Worm (Caenorhabditis elegans) whole organism, L3 larva: Measurements from ENCODE around the gene bath-27.

Experiments used
- R02D3.7 ChIP-seq: fragments of 150-350 bp; optimal IDR thresholded peaks from 2 replicates; lab custom pipeline; 2014; ENCODE audit warnings: missing biosample characterization, missing genetic modification characterization
- ZK546.5 ChIP-seq: sonication (generic microtip); optimal IDR thresholded peaks from 2 replicates; lab custom pipeline; 2017; ENCODE audit warnings: missing biosample characterization, missing genetic modification characterization
- aly-2 ChIP-seq: fragments of 150-350 bp; optimal IDR thresholded peaks from 2 replicates; lab custom pipeline; 2014; ENCODE audit warnings: missing biosample characterization, missing genetic modification characterization
- ama-1 ChIP-seq: fragments of 150-350 bp; optimal IDR thresholded peaks from 2 replicates; lab custom pipeline; 2018
- ceh-16 ChIP-seq: sonication (generic microtip); optimal IDR thresholded peaks from 2 replicates; lab custom pipeline; 2017; ENCODE audit warnings: missing biosample characterization, missing genetic modification characterization
- ceh-28 ChIP-seq: fragments of 150-350 bp; optimal IDR thresholded peaks from 2 replicates; lab custom pipeline; 2014; ENCODE audit warnings: missing biosample characterization, missing genetic modification reagents, missing genetic modification characterization
- ceh-82 ChIP-seq: fragments of 150-350 bp; optimal IDR thresholded peaks from 2 replicates; lab custom pipeline; 2014; ENCODE audit warnings: missing biosample characterization, missing genetic modification characterization
- elt-1 ChIP-seq: fragments of 150-350 bp; optimal IDR thresholded peaks from 2 replicates; lab custom pipeline; 2014; ENCODE audit warnings: missing biosample characterization, missing genetic modification characterization
- elt-3 ChIP-seq, 3 experiments: fragments of 150-350 bp in 1 of 3; sonication (generic microtip) in 2 of 3; optimal IDR thresholded peaks; 2 replicates in 2 of 3; 4 replicates in 1 of 3; lab custom pipeline; 2014 to 2017; ENCODE audit warnings: missing biosample characterization in 3 of 3, missing genetic modification characterization in 3 of 3
- eor-1 ChIP-seq, 2 experiments: fragments of 150-350 bp; optimal IDR thresholded peaks; 2 replicates each; lab custom pipeline; 2014 to 2018; ENCODE audit warnings: missing biosample characterization in 2 of 2, missing genetic modification characterization in 2 of 2
- fkh-10 ChIP-seq: sonication (generic microtip); optimal IDR thresholded peaks from 2 replicates; lab custom pipeline; 2017; ENCODE audit warnings: missing biosample characterization, missing genetic modification reagents, missing genetic modification characterization
- fkh-2 ChIP-seq: fragments of 150-350 bp; optimal IDR thresholded peaks from 2 replicates; lab custom pipeline; 2014; ENCODE audit warnings: missing biosample characterization, missing genetic modification reagents, missing genetic modification characterization
- fos-1 ChIP-seq: fragments of 150-350 bp; optimal IDR thresholded peaks from 2 replicates; lab custom pipeline; 2014; ENCODE audit warnings: missing biosample characterization, missing genetic modification characterization
- jun-1 ChIP-seq: fragments of 150-350 bp; optimal IDR thresholded peaks from 2 replicates; lab custom pipeline; 2014; ENCODE audit warnings: missing biosample characterization, missing genetic modification reagents, missing genetic modification characterization
- lin-39 ChIP-seq: fragments of 150-350 bp; optimal IDR thresholded peaks from 2 replicates; lab custom pipeline; 2018; ENCODE audit warnings: missing biosample characterization, missing genetic modification reagents, missing genetic modification characterization
- lsy-12 ChIP-seq: sonication (generic microtip); optimal IDR thresholded peaks from 2 replicates; lab custom pipeline; 2016; ENCODE audit warnings: mild to moderate bottlenecking, missing genetic modification characterization, missing compliant biosample characterization
- mdl-1 ChIP-seq: fragments of 150-350 bp; optimal IDR thresholded peaks from 2 replicates; lab custom pipeline; 2014; ENCODE audit warnings: missing biosample characterization, missing genetic modification characterization
- mml-1 ChIP-seq: fragments of 150-350 bp; sonication (generic microtip); optimal IDR thresholded peaks from 3 replicates; lab custom pipeline; 2014; ENCODE audit warnings: missing biosample characterization, missing genetic modification characterization
- nhr-11 ChIP-seq: fragments of 150-350 bp; optimal IDR thresholded peaks from 2 replicates; lab custom pipeline; 2014; ENCODE audit warnings: missing biosample characterization, missing genetic modification characterization
- nhr-12 ChIP-seq: fragments of 150-350 bp; optimal IDR thresholded peaks from 2 replicates; lab custom pipeline; 2014; ENCODE audit warnings: missing biosample characterization, missing genetic modification characterization
- nhr-237 ChIP-seq: fragments of 150-350 bp; optimal IDR thresholded peaks from 2 replicates; lab custom pipeline; 2014; ENCODE audit warnings: missing biosample characterization, missing genetic modification characterization
- nhr-25 ChIP-seq: sonication (generic microtip); optimal IDR thresholded peaks from 2 replicates; lab custom pipeline; 2017; ENCODE audit warnings: missing biosample characterization, missing genetic modification characterization
- nhr-28 ChIP-seq: fragments of 150-350 bp; optimal IDR thresholded peaks from 2 replicates; lab custom pipeline; 2014; ENCODE audit warnings: missing biosample characterization, missing genetic modification characterization
- nhr-43 ChIP-seq: sonication (generic microtip); optimal IDR thresholded peaks from 2 replicates; lab custom pipeline; 2016; ENCODE audit warnings: mild to moderate bottlenecking, missing genetic modification characterization, missing compliant biosample characterization; ENCODE audit not compliant: poor library complexity, severe bottlenecking
- nhr-67 ChIP-seq: fragments of 150-350 bp; optimal IDR thresholded peaks from 2 replicates; lab custom pipeline; 2014; ENCODE audit warnings: missing biosample characterization, missing genetic modification characterization
- nhr-76 ChIP-seq: fragments of 150-350 bp; sonication (generic microtip); optimal IDR thresholded peaks from 5 replicates; lab custom pipeline; 2014; ENCODE audit warnings: missing biosample characterization, missing genetic modification characterization
- nhr-77 ChIP-seq: fragments of 150-350 bp; optimal IDR thresholded peaks from 2 replicates; lab custom pipeline; 2014; ENCODE audit warnings: missing biosample characterization, missing genetic modification characterization
- pqm-1 ChIP-seq: fragments of 150-350 bp; optimal IDR thresholded peaks from 2 replicates; lab custom pipeline; 2017; ENCODE audit warnings: missing biosample characterization, missing genetic modification characterization, inconsistent platforms
- sea-2 ChIP-seq: fragments of 150-350 bp; sonication (generic microtip); optimal IDR thresholded peaks from 4 replicates; lab custom pipeline; 2014; ENCODE audit warnings: missing biosample characterization, missing genetic modification reagents, missing genetic modification characterization
- skn-1 ChIP-seq: fragments of 150-350 bp; optimal IDR thresholded peaks from 2 replicates; lab custom pipeline; 2014; ENCODE audit warnings: missing biosample characterization, missing genetic modification characterization
- snpc-4 ChIP-seq: fragments of 150-350 bp; optimal IDR thresholded peaks from 2 replicates; lab custom pipeline; 2014; ENCODE audit warnings: missing biosample characterization, missing genetic modification characterization
- tbx-2 ChIP-seq: sonication (generic microtip); optimal IDR thresholded peaks from 2 replicates; lab custom pipeline; 2016; ENCODE audit warnings: mild to moderate bottlenecking, missing genetic modification characterization, missing compliant biosample characterization
- unc-39 ChIP-seq: sonication (generic microtip); optimal IDR thresholded peaks from 4 replicates; lab custom pipeline; 2017; ENCODE audit warnings: missing biosample characterization, missing genetic modification characterization
- unc-62 ChIP-seq: fragments of 150-350 bp; sonication (generic microtip); optimal IDR thresholded peaks from 4 replicates; lab custom pipeline; 2014; ENCODE audit warnings: missing biosample characterization, missing genetic modification reagents, missing genetic modification characterization
- zag-1 ChIP-seq: fragments of 150-350 bp; optimal IDR thresholded peaks from 2 replicates; lab custom pipeline; 2014; ENCODE audit warnings: missing biosample characterization, missing genetic modification characterization
- ztf-11 ChIP-seq: fragments of 150-350 bp; optimal IDR thresholded peaks from 2 replicates; lab custom pipeline; 2014; ENCODE audit warnings: missing biosample characterization, missing genetic modification characterization
- ztf-4 ChIP-seq: fragments of 150-350 bp; optimal IDR thresholded peaks from 2 replicates; lab custom pipeline; 2014; ENCODE audit warnings: missing biosample characterization, missing genetic modification characterization

The bath-27 gene

DNA sequence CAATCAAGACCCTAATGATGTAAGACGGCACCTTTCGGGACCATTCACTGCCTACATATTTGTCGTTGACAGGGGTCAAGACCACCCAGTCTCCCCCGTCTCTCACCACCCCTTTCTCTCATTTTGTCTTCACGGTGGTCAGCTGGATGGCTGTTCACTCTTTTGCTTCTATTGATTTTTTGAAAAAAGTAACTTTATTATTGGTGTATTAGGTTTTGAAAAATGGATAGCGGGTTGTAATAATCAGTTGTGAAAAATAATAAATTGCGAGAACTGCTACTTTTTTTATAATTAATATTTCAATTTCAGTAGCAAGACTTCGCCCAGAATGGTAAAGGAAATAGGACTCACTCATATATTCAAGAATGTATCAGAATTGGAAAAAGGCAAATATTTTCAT is 17.9 kb downstream of the bath-27 start, which contains the start of gene bath-9:
Gene bath-9, plus strand, starts transcription at position 301 of the 400 bp plus-strand sequence.
- TF ChIP-seq lin-39 (tag; lab: Kevin White, UChicago) (no peak), nhr-77 (tag; lab: Kevin White, UChicago) (no peak), nhr-28 (tag; lab: Kevin White, UChicago) (no peak), skn-1 (tag; lab: Kevin White, UChicago) (no peak), nhr-12 (tag; lab: Kevin White, UChicago) (no peak), ZK546.5 (tag; lab: Kevin White, UChicago) (no peak), mdl-1 (no peak), nhr-67 (tag; lab: Kevin White, UChicago) (no peak), tbx-2 (tag; lab: Kevin White, UChicago) (no peak), nhr-25 (tag; lab: Kevin White, UChicago) (no peak), elt-3 (tag; optimal IDR thresholded peaks at IDR 0.05; lab: Kevin White, UChicago) (no peak), nhr-43 (tag; lab: Kevin White, UChicago) (no peak), nhr-11 (tag; lab: Kevin White, UChicago) (no peak), R02D3.7 (tag; lab: Kevin White, UChicago) (no peak), nhr-76 (no peak), ztf-11 (no peak)

DNA sequence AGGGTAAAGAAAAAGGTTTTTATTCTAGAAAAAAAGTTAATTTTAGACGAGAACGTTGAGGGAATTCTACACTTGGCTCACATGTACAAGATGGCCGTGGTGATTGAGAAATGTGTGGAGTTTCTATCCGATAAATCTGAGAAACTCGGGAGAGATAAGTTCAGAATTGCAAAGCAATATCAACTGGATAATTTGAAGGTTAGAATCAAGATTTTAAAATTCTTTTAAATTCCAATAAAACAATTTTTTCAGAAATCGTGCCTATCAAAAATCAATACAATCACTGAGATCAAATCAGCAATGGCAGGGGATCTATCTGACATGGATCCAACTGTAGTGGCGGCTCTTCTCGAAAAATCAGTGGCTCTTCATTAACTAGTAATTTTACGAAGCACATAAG is 19.3 kb downstream of the bath-27 start, which contains the start of gene Y49F6C.2:
Gene Y49F6C.2, plus strand, starts transcription at position 301 of the 400 bp plus-strand sequence.
- no peak for TF ChIP-seq fkh-10 (GFP tag; lab: Kevin White, UChicago)
- no peak for TF ChIP-seq elt-1
- no peak for TF ChIP-seq ceh-16 (tag; lab: Kevin White, UChicago)
- TF ChIP-seq ceh-82 (tag; lab: Kevin White, UChicago): no peak
- TF ChIP-seq zag-1 (tag; lab: Kevin White, UChicago): no peak
- TF ChIP-seq fos-1 (tag; lab: Kevin White, UChicago): no peak
- no peak for TF ChIP-seq fkh-2
- no peak for TF ChIP-seq pqm-1 (tag; lab: Kevin White, UChicago)
- TF ChIP-seq nhr-67 (tag; lab: Kevin White, UChicago): no peak
- no peak for TF ChIP-seq eor-1 (tag; optimal IDR thresholded peaks at IDR 0.05; lab: Kevin White, UChicago)
- TF ChIP-seq elt-3 (tag; optimal IDR thresholded peaks at IDR 0.05; lab: Kevin White, UChicago): no peak
- TF ChIP-seq ZK546.5 (tag; lab: Kevin White, UChicago): no peak
- no peak for TF ChIP-seq unc-39
- TF ChIP-seq tbx-2 (tag; lab: Kevin White, UChicago): no peak
- TF ChIP-seq aly-2 (tag; lab: Kevin White, UChicago): no peak
- TF ChIP-seq nhr-76: no peak
- no peak for TF ChIP-seq mml-1 (tag; lab: Kevin White, UChicago)

DNA sequence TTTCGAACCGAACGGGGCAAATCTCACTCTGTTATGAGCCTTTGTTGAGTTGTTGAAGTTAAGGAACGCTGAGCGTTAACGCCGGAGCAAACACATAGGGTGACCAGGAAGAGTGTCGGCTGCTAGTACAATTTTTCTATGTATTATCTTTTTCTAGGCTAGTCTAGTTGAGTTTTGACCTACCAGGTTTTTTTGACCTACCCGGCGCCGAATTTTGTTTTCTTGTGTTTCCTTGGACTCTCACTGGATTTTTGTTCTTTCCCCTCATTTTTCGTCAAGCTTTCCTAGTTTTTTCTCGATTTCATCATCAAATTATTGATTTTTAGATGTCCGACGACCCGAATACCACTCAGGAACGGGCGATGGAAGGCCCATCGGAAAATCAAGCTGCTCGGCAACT is 22.6 kb downstream of the bath-27 start, which contains the start of gene T06D4.1:
Gene T06D4.1, plus strand, starts transcription at position 321 of the 400 bp plus-strand sequence.
- TF ChIP-seq nhr-12 (tag; lab: Kevin White, UChicago): no peak
- TF ChIP-seq nhr-76: no peak
- TF ChIP-seq ztf-11: no peak
- no peak for TF ChIP-seq sea-2 (GFP tag; lab: Kevin White, UChicago)
- TF ChIP-seq ceh-28: no peak
- TF ChIP-seq ama-1: no peak
- TF ChIP-seq ZK546.5 (tag; lab: Kevin White, UChicago): no peak
- no peak for TF ChIP-seq nhr-67 (tag; lab: Kevin White, UChicago)
- TF ChIP-seq elt-3 (tag; optimal IDR thresholded peaks at IDR 0.05; lab: Kevin White, UChicago): no peak
- TF ChIP-seq R02D3.7 (tag; lab: Kevin White, UChicago): no peak
- no peak for TF ChIP-seq unc-62 (GFP tag; lab: Kevin White, UChicago)
- no peak for TF ChIP-seq unc-39
- no peak for TF ChIP-seq nhr-11 (tag; lab: Kevin White, UChicago)
- TF ChIP-seq ceh-82 (tag; lab: Kevin White, UChicago): no peak
- no peak for TF ChIP-seq nhr-237 (tag; lab: Kevin White, UChicago)

DNA sequence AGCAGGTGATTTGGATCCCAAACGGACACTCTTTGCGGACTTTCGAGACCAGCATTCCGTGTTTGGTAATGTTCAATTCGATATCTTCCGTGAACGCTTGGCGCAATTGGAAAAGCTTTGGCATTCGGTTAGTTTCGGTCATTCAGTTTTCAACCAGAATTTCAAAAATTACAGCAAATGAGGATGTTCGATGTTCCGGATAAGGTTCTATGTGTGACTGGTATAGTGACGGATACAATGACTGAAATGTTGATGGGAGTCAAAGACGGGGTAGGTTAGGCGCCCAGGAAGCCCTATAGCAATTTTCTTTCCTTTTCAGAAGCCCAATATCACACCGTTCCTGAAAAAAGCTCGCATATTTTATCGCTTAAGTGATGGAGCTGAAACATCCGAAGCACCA is 24.2 kb downstream of the bath-27 start:
- no peak for TF ChIP-seq tbx-2 (tag; lab: Kevin White, UChicago)
- TF ChIP-seq snpc-4 (tag; lab: Kevin White, UChicago): no peak
- no peak for TF ChIP-seq nhr-76
- TF ChIP-seq nhr-43 (tag; lab: Kevin White, UChicago): no peak
- no peak for TF ChIP-seq ama-1
- no peak for TF ChIP-seq zag-1 (tag; lab: Kevin White, UChicago)
- no peak for TF ChIP-seq elt-1
- no peak for TF ChIP-seq pqm-1 (tag; lab: Kevin White, UChicago)
- no peak for TF ChIP-seq ceh-82 (tag; lab: Kevin White, UChicago)
- no peak for TF ChIP-seq mdl-1
- no peak for TF ChIP-seq ceh-16 (tag; lab: Kevin White, UChicago)
- no peak for TF ChIP-seq ztf-4 (tag; lab: Kevin White, UChicago)
- TF ChIP-seq lsy-12 (tag; lab: Kevin White, UChicago): no peak
- no peak for TF ChIP-seq jun-1 (tag; lab: Kevin White, UChicago)
- TF ChIP-seq, all 47 proteins: peak for 0
